Worm (Caenorhabditis elegans): ENCODE measurements around the gene nhr-207.

Gene nhr-207

ce11 chrV:12095865-12096264 lies at the start of gene nhr-207:
Gene nhr-207 (plus strand): TSS chrV:12096146.
- no peak for TF ChIP-seq mec-3 (tag; optimal IDR thresholded peaks at IDR 0.05; ENCODE audit: borderline replicate concordance)

ce11 chrV:12047735-12048134 lies 48.2 kb upstream of the nhr-207 start:
- no peak for TF ChIP-seq pha-2 (tag; optimal IDR thresholded peaks at IDR 0.05)

- TF ChIP-seq unc-3 (GFP tag; conservative IDR thresholded peaks at IDR 0.05): no peak
- TF ChIP-seq unc-3 (tag; optimal IDR thresholded peaks at IDR 0.05): no peak
- no peak for TF ChIP-seq pha-4 (tag; optimal IDR thresholded peaks at IDR 0.05)
- TF ChIP-seq T23F11.4 (GFP tag; optimal IDR thresholded peaks at IDR 0.05): no peak
- TF ChIP-seq unc-86 (tag; optimal IDR thresholded peaks at IDR 0.05): no peak
- no peak for TF ChIP-seq fkh-10 (GFP tag; optimal IDR thresholded peaks at IDR 0.05)
- TF ChIP-seq Y22D7AL.16 (tag; optimal IDR thresholded peaks at IDR 0.05): no peak
- TF ChIP-seq hlh-13 (GFP tag; optimal IDR thresholded peaks at IDR 0.05): no peak
- no peak for TF ChIP-seq eyg-1 (tag; optimal IDR thresholded peaks at IDR 0.05)
- TF ChIP-seq unc-55 (GFP tag; optimal IDR thresholded peaks at IDR 0.05): no peak
- TF ChIP-seq gmeb-2 (tag; optimal IDR thresholded peaks at IDR 0.05): no peak
- TF ChIP-seq mec-3 (tag; optimal IDR thresholded peaks at IDR 0.05; ENCODE audit: borderline replicate concordance): no peak
- TF ChIP-seq sox-2 (GFP tag; IDR thresholded peaks at IDR 0.05): no peak
- TF ChIP-seq nfya-1 (tag; optimal IDR thresholded peaks at IDR 0.05): no peak
- no peak for TF ChIP-seq ceh-24 (tag; optimal IDR thresholded peaks at IDR 0.05)
- no peak for TF ChIP-seq pros-1 (tag; optimal IDR thresholded peaks at IDR 0.05)
- no peak for TF ChIP-seq dve-1 (tag; optimal IDR thresholded peaks at IDR 0.05)
- TF ChIP-seq syd-9 (tag; optimal IDR thresholded peaks at IDR 0.05): no peak
- TF ChIP-seq hlh-8 (tag; optimal IDR thresholded peaks at IDR 0.05): no peak
Observed at ce11 chrV:12048445-12048844, 47.5 kb upstream of the nhr-207 start, which contains the start of gene dars-2. Gene dars-2 (plus strand): TSS chrV:12048745.

ce11 chrV:12053598-12053997 lies 42.3 kb upstream of the nhr-207 start, which contains the start of gene F10C2.7:
Gene F10C2.7 (plus strand): TSS chrV:12053898.
- TF ChIP-seq hlh-8 (tag; optimal IDR thresholded peaks at IDR 0.05): no peak
- TF ChIP-seq syd-9 (tag; optimal IDR thresholded peaks at IDR 0.05): no peak
- no peak for TF ChIP-seq F13H6.1 (tag; optimal IDR thresholded peaks at IDR 0.05)
- TF ChIP-seq C08G9.2 (tag; optimal IDR thresholded peaks at IDR 0.05): no peak
- TF ChIP-seq madf-2 (tag; optimal IDR thresholded peaks at IDR 0.05): no peak
- no peak for TF ChIP-seq pag-3 (tag; optimal IDR thresholded peaks at IDR 0.05; ENCODE audit: borderline replicate concordance)
- TF ChIP-seq fkh-6 (tag; optimal IDR thresholded peaks at IDR 0.05): no peak
- TF ChIP-seq lim-6 (tag; optimal IDR thresholded peaks at IDR 0.05): no peak
- TF ChIP-seq T23F11.4 (GFP tag; optimal IDR thresholded peaks at IDR 0.05): no peak
- no peak for TF ChIP-seq eyg-1 (tag; optimal IDR thresholded peaks at IDR 0.05)
- no peak for TF ChIP-seq ceh-22 (tag; optimal IDR thresholded peaks at IDR 0.05)
- TF ChIP-seq ref-2 (tag; optimal IDR thresholded peaks at IDR 0.05): no peak
- no peak for TF ChIP-seq hlh-30 (tag; optimal IDR thresholded peaks at IDR 0.05; ENCODE audit: insufficient read depth)
- TF ChIP-seq ahr-1 (tag; optimal IDR thresholded peaks at IDR 0.05): no peak
- TF ChIP-seq ceh-48 (tag; optimal IDR thresholded peaks at IDR 0.05): no peak
- TF ChIP-seq sdc-2 (tag; optimal IDR thresholded peaks at IDR 0.05): no peak
- TF ChIP-seq sox-4 (tag; optimal IDR thresholded peaks at IDR 0.05): no peak
- TF ChIP-seq nhr-232 (tag; optimal IDR thresholded peaks at IDR 0.05): no peak
- TF ChIP-seq gmeb-2 (tag; optimal IDR thresholded peaks at IDR 0.05): no peak
- no peak for TF ChIP-seq fax-1 (tag; optimal IDR thresholded peaks at IDR 0.05)

ce11 chrV:12059719-12060118 lies 36.2 kb upstream of the nhr-207 start, which contains the start of gene R07B7.2:
Gene R07B7.2 (minus strand): TSS chrV:12059753.
- TF ChIP-seq pha-4 (tag; optimal IDR thresholded peaks at IDR 0.05) (no peak), dmd-4 (tag; optimal IDR thresholded peaks at IDR 0.05; ENCODE audit: borderline replicate concordance) (no peak), hlh-6 (tag; optimal IDR thresholded peaks at IDR 0.05) (no peak), tbx-7 (tag; optimal IDR thresholded peaks at IDR 0.05) (no peak), pat-9 (tag; optimal IDR thresholded peaks at IDR 0.05) (no peak), nfya-1 (tag; optimal IDR thresholded peaks at IDR 0.05) (no peak), fkh-6 (tag; optimal IDR thresholded peaks at IDR 0.05) (no peak), ama-1 (optimal IDR thresholded peaks at IDR 0.05) (no peak), odd-2 (tag; optimal IDR thresholded peaks at IDR 0.05) (no peak), elt-4 (tag; optimal IDR thresholded peaks at IDR 0.05) (no peak)

All from whole organism, late embryonic.